Fruit fly (Drosophila melanogaster) whole organism, embryonic: Measurements from ENCODE around the gene Src64B.

ENCODE experiments used
- Adf1 ChIP-seq: fragments of 200-800 bp; sonication (Bioruptor generic); IDR thresholded peaks from 2 replicates; pipeline ENCODE4 v1.3.6; 2022; ENCODE audit warnings: missing biosample characterization, missing genetic modification characterization
- Atf6 ChIP-seq: fragments of 200-800 bp; sonication (Bioruptor generic); IDR thresholded peaks from 2 replicates; pipeline ENCODE4 v1.3.6; 2022; ENCODE audit warnings: missing biosample characterization, missing genetic modification characterization
- CG11085 ChIP-seq: fragments of 200-800 bp; sonication (Bioruptor generic); IDR thresholded peaks from 2 replicates; pipeline ENCODE4 v1.3.6; 2022; ENCODE audit warnings: missing biosample characterization, missing genetic modification characterization
- CG11504 ChIP-seq: fragments of 200-800 bp; sonication (Bioruptor generic); optimal IDR thresholded peaks from 3 replicates; lab custom pipeline; 2019; ENCODE audit warnings: missing biosample characterization, mild to moderate bottlenecking, missing genetic modification characterization, moderate library complexity
- CG11560 ChIP-seq: fragments of 200-800 bp; sonication (Bioruptor generic); IDR thresholded peaks from 3 replicates; pipeline ENCODE4 v1.3.6; 2022; ENCODE audit warnings: missing biosample characterization, missing genetic modification characterization
- CG12155 ChIP-seq: fragments of 200-800 bp; sonication (Bioruptor generic); optimal IDR thresholded peaks from 3 replicates; lab custom pipeline; 2016; ENCODE audit warnings: missing biosample characterization, missing genetic modification characterization
- CG12769 ChIP-seq: fragments of 200-800 bp; sonication (Bioruptor generic); optimal IDR thresholded peaks from 2 replicates; lab custom pipeline; 2019; ENCODE audit warnings: missing biosample characterization, mild to moderate bottlenecking, missing genetic modification characterization, moderate library complexity
- CG15696 ChIP-seq: fragments of 200-800 bp; sonication (Bioruptor generic); optimal IDR thresholded peaks from 2 replicates; lab custom pipeline; 2019; ENCODE audit warnings: missing biosample characterization, mild to moderate bottlenecking, missing genetic modification characterization, moderate library complexity
- CG16813 ChIP-seq: fragments of 200-800 bp; sonication (Bioruptor generic); IDR thresholded peaks from 3 replicates; pipeline ENCODE4 v1.3.6; 2022; ENCODE audit warnings: missing biosample characterization, missing genetic modification characterization; ENCODE audit not compliant: partially characterized antibody
- CG1792 ChIP-seq: fragments of 200-800 bp; sonication (Bioruptor generic); optimal IDR thresholded peaks from 2 replicates; lab custom pipeline; 2016; ENCODE audit warnings: missing biosample characterization, missing genetic modification characterization
- CG18262 ChIP-seq: fragments of 200-800 bp; optimal IDR thresholded peaks from 3 replicates; lab custom pipeline; 2019; ENCODE audit warnings: missing biosample characterization, mild to moderate bottlenecking, missing genetic modification characterization, moderate library complexity
- CG4404 ChIP-seq: fragments of 200-800 bp; sonication (Bioruptor generic); IDR thresholded peaks from 2 replicates; pipeline ENCODE4 v1.3.6; 2022; ENCODE audit warnings: missing biosample characterization, missing genetic modification characterization
- CG6654 ChIP-seq: fragments of 200-800 bp; sonication (Bioruptor generic); optimal IDR thresholded peaks from 2 replicates; lab custom pipeline; 2017; ENCODE audit warnings: missing biosample characterization, mild to moderate bottlenecking, missing genetic modification characterization
- CG6813 ChIP-seq: fragments of 200-800 bp; sonication (Bioruptor generic); optimal IDR thresholded peaks from 2 replicates; lab custom pipeline; 2017; ENCODE audit warnings: missing biosample characterization, missing genetic modification characterization, mild to moderate bottlenecking, moderate library complexity, missing genetic modification reagents
- CG8388 ChIP-seq: fragments of 200-800 bp; sonication (Bioruptor generic); optimal IDR thresholded peaks from 2 replicates; lab custom pipeline; 2019; ENCODE audit warnings: missing biosample characterization, mild to moderate bottlenecking, missing genetic modification characterization, moderate library complexity
- CG8765 ChIP-seq: fragments of 200-800 bp; sonication (Bioruptor generic); IDR thresholded peaks from 2 replicates; pipeline ENCODE4 v1.3.6; 2022; ENCODE audit warnings: missing biosample characterization, missing genetic modification characterization
- CG9797 ChIP-seq: fragments of 200-800 bp; sonication (Bioruptor generic); optimal IDR thresholded peaks from 3 replicates; lab custom pipeline; 2018; ENCODE audit warnings: missing biosample characterization, mild to moderate bottlenecking, missing genetic modification characterization
- Deaf1 ChIP-seq: fragments of 200-800 bp; optimal IDR thresholded peaks from 3 replicates; lab custom pipeline; 2019; ENCODE audit warnings: missing biosample characterization, mild to moderate bottlenecking, missing genetic modification characterization, moderate library complexity
- Fer1 ChIP-seq: fragments of 200-800 bp; sonication (Bioruptor generic); optimal IDR thresholded peaks from 2 replicates; lab custom pipeline; 2017; ENCODE audit warnings: missing biosample characterization, mild to moderate bottlenecking, missing genetic modification characterization
- HLH54F ChIP-seq: fragments of 200-800 bp; sonication (Bioruptor generic); optimal IDR thresholded peaks from 3 replicates; lab custom pipeline; 2016; ENCODE audit warnings: missing biosample characterization, missing genetic modification characterization
- Hmx ChIP-seq: fragments of 200-800 bp; sonication (Bioruptor generic); optimal IDR thresholded peaks from 2 replicates; lab custom pipeline; 2016; ENCODE audit warnings: missing biosample characterization, missing genetic modification characterization
- Jarid2 ChIP-seq: fragments of 200-800 bp; sonication (Bioruptor generic); optimal IDR thresholded peaks from 3 replicates; lab custom pipeline; 2017; ENCODE audit warnings: mild to moderate bottlenecking, missing biosample characterization, missing genetic modification reagents, missing genetic modification characterization
- MTF-1 ChIP-seq: fragments of 200-800 bp; sonication (Bioruptor generic); optimal IDR thresholded peaks from 2 replicates; lab custom pipeline; 2018; ENCODE audit warnings: missing biosample characterization, mild to moderate bottlenecking, missing genetic modification characterization, borderline replicate concordance
- Max ChIP-seq: fragments of 200-800 bp; sonication (Bioruptor generic); optimal IDR thresholded peaks from 2 replicates; lab custom pipeline; 2016; ENCODE audit warnings: missing biosample characterization, mild to moderate bottlenecking, missing genetic modification characterization
- Nf-YA ChIP-seq: fragments of 200-800 bp; sonication (Bioruptor generic); IDR thresholded peaks from 2 replicates; pipeline ENCODE4 v1.3.6; 2022; ENCODE audit warnings: missing biosample characterization, missing genetic modification characterization
- Sox100B ChIP-seq: fragments of 200-800 bp; sonication (Bioruptor generic); optimal IDR thresholded peaks from 3 replicates; lab custom pipeline; 2018; ENCODE audit warnings: missing biosample characterization, mild to moderate bottlenecking, missing genetic modification characterization
- Xbp1 ChIP-seq: fragments of 200-800 bp; sonication (Bioruptor generic); optimal IDR thresholded peaks from 3 replicates; lab custom pipeline; 2016; ENCODE audit warnings: missing biosample characterization, mild to moderate bottlenecking, missing genetic modification characterization
- abd-A ChIP-seq: fragments of 200-800 bp; sonication (Bioruptor generic); optimal IDR thresholded peaks from 3 replicates; lab custom pipeline; 2019; ENCODE audit warnings: missing biosample characterization, mild to moderate bottlenecking, missing genetic modification characterization, moderate library complexity
- az2 ChIP-seq: fragments of 200-800 bp; sonication (Bioruptor generic); optimal IDR thresholded peaks from 3 replicates; lab custom pipeline; 2016; ENCODE audit warnings: missing biosample characterization, missing genetic modification characterization
- bsh ChIP-seq, 2 experiments: fragments of 200-800 bp; sonication (Bioruptor generic); optimal IDR thresholded peaks; 2 replicates each; lab custom pipeline; 2017 to 2018; ENCODE audit warnings: mild to moderate bottlenecking in 2 of 2, missing biosample characterization in 2 of 2, missing genetic modification characterization in 2 of 2, moderate library complexity in 1 of 2
- crol ChIP-seq: fragments of 200-800 bp; sonication (Bioruptor generic); IDR thresholded peaks from 2 replicates; pipeline ENCODE4 v1.3.6; 2022; ENCODE audit warnings: missing biosample characterization, missing genetic modification characterization
- disco-r ChIP-seq: fragments of 200-800 bp; sonication (Bioruptor generic); optimal IDR thresholded peaks from 2 replicates; lab custom pipeline; 2016; ENCODE audit warnings: missing biosample characterization, missing genetic modification characterization
- ems ChIP-seq: fragments of 200-800 bp; sonication (Bioruptor generic); optimal IDR thresholded peaks from 3 replicates; lab custom pipeline; 2016; ENCODE audit warnings: missing biosample characterization, missing genetic modification characterization
- gcm2 ChIP-seq: fragments of 200-800 bp; sonication (Bioruptor generic); optimal IDR thresholded peaks from 2 replicates; lab custom pipeline; 2016; ENCODE audit warnings: missing biosample characterization, missing genetic modification characterization
- ind ChIP-seq: fragments of 200-800 bp; sonication (Bioruptor generic); optimal IDR thresholded peaks from 3 replicates; lab custom pipeline; 2016; ENCODE audit warnings: missing biosample characterization, missing genetic modification characterization
- klu ChIP-seq: fragments of 200-800 bp; sonication (Bioruptor generic); IDR thresholded peaks from 2 replicates; pipeline ENCODE4 v1.3.6; 2022; ENCODE audit warnings: missing biosample characterization, missing genetic modification characterization
- nmo ChIP-seq: fragments of 200-800 bp; sonication (Bioruptor generic); optimal IDR thresholded peaks from 2 replicates; lab custom pipeline; 2018; ENCODE audit warnings: missing biosample characterization, mild to moderate bottlenecking, missing genetic modification characterization, moderate library complexity
- p53 ChIP-seq: fragments of 200-800 bp; sonication (Bioruptor generic); optimal IDR thresholded peaks from 2 replicates; lab custom pipeline; 2016; ENCODE audit warnings: missing biosample characterization, missing genetic modification characterization
- pho ChIP-seq: fragments of 200-800 bp; sonication (Bioruptor generic); optimal IDR thresholded peaks from 2 replicates; lab custom pipeline; 2016; ENCODE audit warnings: missing biosample characterization, missing genetic modification characterization
- pzg ChIP-seq: fragments of 200-800 bp; sonication (Bioruptor generic); optimal IDR thresholded peaks from 3 replicates; lab custom pipeline; 2018; ENCODE audit warnings: missing biosample characterization, mild to moderate bottlenecking, missing genetic modification characterization, moderate library complexity
- repo ChIP-seq: fragments of 200-800 bp; sonication (Bioruptor generic); optimal IDR thresholded peaks from 2 replicates; lab custom pipeline; 2016; ENCODE audit warnings: missing biosample characterization, missing genetic modification characterization
- row ChIP-seq: fragments of 200-800 bp; sonication (Bioruptor generic); IDR thresholded peaks from 3 replicates; pipeline ENCODE4 v1.3.6; 2022; ENCODE audit warnings: missing biosample characterization, missing genetic modification characterization
- schlank ChIP-seq: fragments of 200-800 bp; sonication (Bioruptor generic); optimal IDR thresholded peaks from 2 replicates; lab custom pipeline; 2018; ENCODE audit warnings: missing biosample characterization, mild to moderate bottlenecking, missing genetic modification characterization
- shn ChIP-seq: fragments of 200-800 bp; sonication (Bioruptor generic); optimal IDR thresholded peaks from 3 replicates; lab custom pipeline; 2016; ENCODE audit warnings: missing biosample characterization, missing genetic modification characterization
- sisA ChIP-seq: fragments of 200-800 bp; sonication (Bioruptor generic); IDR thresholded peaks from 2 replicates; pipeline ENCODE4 v1.3.6; 2022; ENCODE audit warnings: missing biosample characterization, missing genetic modification characterization
- sqz ChIP-seq: fragments of 200-800 bp; sonication (Bioruptor generic); optimal IDR thresholded peaks from 3 replicates; lab custom pipeline; 2018; ENCODE audit warnings: missing biosample characterization, mild to moderate bottlenecking, missing genetic modification characterization
- stwl ChIP-seq: fragments of 200-800 bp; sonication (Bioruptor generic); optimal IDR thresholded peaks from 3 replicates; lab custom pipeline; 2018; ENCODE audit warnings: missing biosample characterization, mild to moderate bottlenecking, missing genetic modification characterization, moderate library complexity
- tgo ChIP-seq: fragments of 200-800 bp; sonication (Bioruptor generic); IDR thresholded peaks from 3 replicates; pipeline ENCODE4 v1.3.6; 2022; ENCODE audit warnings: missing biosample characterization, missing genetic modification characterization
- tx ChIP-seq: fragments of 200-800 bp; sonication (Bioruptor generic); optimal IDR thresholded peaks from 2 replicates; lab custom pipeline; 2016; ENCODE audit warnings: missing biosample characterization, missing genetic modification characterization
- wor ChIP-seq: fragments of 200-800 bp; sonication (Bioruptor generic); IDR thresholded peaks from 2 replicates; pipeline ENCODE4 v1.3.6; 2022; ENCODE audit warnings: missing biosample characterization, missing genetic modification characterization
- zfh1 ChIP-seq: fragments of 200-800 bp; sonication (Bioruptor generic); IDR thresholded peaks from 3 replicates; pipeline ENCODE4 v1.3.6; 2022; ENCODE audit warnings: missing biosample characterization, missing genetic modification characterization

The Src64B gene

dm6 chr3L:4554216-4554615, 71.8 kb downstream of the Src64B start (continued):
- TF ChIP-seq p53 (GFP tag; lab: Kevin White, UChicago): no peak
- TF ChIP-seq ind (GFP tag; lab: Kevin White, UChicago): no peak
- TF ChIP-seq CG12155 (GFP tag; lab: Kevin White, UChicago): peak; percentile 27
- TF ChIP-seq bsh (GFP tag; optimal IDR thresholded peaks at IDR 0.05; lab: Kevin White, UChicago): no peak
- peak; percentile 93 for TF ChIP-seq stwl (tag; lab: Kevin White, UChicago)
- no peak for TF ChIP-seq crol
- TF ChIP-seq CG6813 (GFP tag; lab: Kevin White, UChicago): no peak
- TF ChIP-seq klu: no peak
- TF ChIP-seq CG11560 (tag; lab: Robert Waterston, UW): no peak
- TF ChIP-seq sisA (GFP tag; lab: Robert Waterston, UW): no peak
- peak; percentile 15 for TF ChIP-seq pzg (GFP tag; lab: Kevin White, UChicago)
- TF ChIP-seq, all 482 proteins: peak for 13

dm6 chr3L:4553395-4553794, 72.6 kb downstream of the Src64B start:
- TF ChIP-seq CG1792 (GFP tag; lab: Kevin White, UChicago) (no peak), Atf6 (GFP tag; lab: Robert Waterston, UW) (no peak), Nf-YA (GFP tag; lab: Robert Waterston, UW) (no peak), ems (GFP tag; lab: Kevin White, UChicago) (no peak), nmo (GFP tag; lab: Kevin White, UChicago) (peak; percentile 72), disco-r (GFP tag; lab: Kevin White, UChicago) (no peak), pho (GFP tag; lab: Kevin White, UChicago) (no peak), CG11085 (no peak), CG12769 (peak; percentile 34), Fer1 (GFP tag; lab: Kevin White, UChicago) (no peak), gcm2 (GFP tag; lab: Kevin White, UChicago) (no peak), Hmx (GFP tag; lab: Kevin White, UChicago) (no peak), tgo (no peak), az2 (GFP tag; lab: Kevin White, UChicago) (no peak), CG15696 (peak; percentile 27), schlank (no peak), tx (no peak), bsh (GFP tag; optimal IDR thresholded peaks at IDR 0.05; lab: Kevin White, UChicago) (no peak), Xbp1 (GFP tag; lab: Kevin White, UChicago) (peak; percentile 24), Max (GFP tag; lab: Kevin White, UChicago) (no peak), Adf1 (GFP tag; lab: Robert Waterston, UW) (peak; percentile 26; the same call in 1 of the 2 replicates), Jarid2 (GFP tag; lab: Kevin White, UChicago) (no peak), CG16813 (GFP tag; lab: Robert Waterston, UW) (peak; percentile 37; the same call in 1 of the 3 replicates), Deaf1 (tag; lab: Kevin White, UChicago) (no peak), CG4404 (no peak), shn (GFP tag; lab: Kevin White, UChicago) (no peak), abd-A (tag; lab: Kevin White, UChicago) (no peak), HLH54F (GFP tag; lab: Kevin White, UChicago) (no peak), zfh1 (GFP tag; lab: Robert Waterston, UW) (no peak), Sox100B (GFP tag; lab: Kevin White, UChicago) (no peak), wor (GFP tag; lab: Robert Waterston, UW) (no peak), MTF-1 (no peak), CG18262 (tag; lab: Kevin White, UChicago) (no peak), CG8765 (GFP tag; lab: Robert Waterston, UW) (no peak), row (GFP tag; lab: Robert Waterston, UW) (no peak), sqz (no peak), CG6654 (no peak), repo (GFP tag; lab: Kevin White, UChicago) (no peak), CG9797 (no peak), CG8388 (GFP tag; lab: Kevin White, UChicago) (no peak), CG11504 (tag; lab: Kevin White, UChicago) (peak; percentile 41)
